Worm (Caenorhabditis elegans) whole organism, late embryonic: ENCODE results near the gene col-149.

Experiments used
- ama-1 ChIP-seq: fragments of 150-350 bp; optimal IDR thresholded peaks from 2 replicates; lab custom pipeline; 2014
- ceh-45 ChIP-seq: fragments of 200-800 bp; sonication (Bioruptor generic); IDR thresholded peaks from 2 replicates; pipeline ENCODE4 v1.3.6; 2022; ENCODE audit warnings: missing genetic modification reagents, missing genetic modification characterization, missing compliant biosample characterization
- elt-2 ChIP-seq: sonication (generic microtip); optimal IDR thresholded peaks from 2 replicates; lab custom pipeline; 2016; ENCODE audit warnings: missing genetic modification reagents, missing genetic modification characterization, missing compliant biosample characterization
- fax-1 ChIP-seq: sonication (generic microtip); optimal IDR thresholded peaks from 2 replicates; lab custom pipeline; 2016; ENCODE audit warnings: missing genotype, missing genetic modification characterization, missing compliant biosample characterization
- fkh-6 ChIP-seq: sonication (generic microtip); optimal IDR thresholded peaks from 2 replicates; lab custom pipeline; 2016; ENCODE audit warnings: missing genetic modification characterization, missing compliant biosample characterization
- hlh-6 ChIP-seq: sonication (generic microtip); optimal IDR thresholded peaks from 2 replicates; lab custom pipeline; 2016; ENCODE audit warnings: missing genotype, missing genetic modification characterization, missing compliant biosample characterization
- lin-11 ChIP-seq: fragments of 200-800 bp; sonication (Bioruptor generic); optimal IDR thresholded peaks from 2 replicates; lab custom pipeline; 2018; ENCODE audit warnings: mild to moderate bottlenecking, missing genetic modification characterization, missing compliant biosample characterization
- nfya-1 ChIP-seq: sonication (generic microtip); optimal IDR thresholded peaks from 2 replicates; lab custom pipeline; 2017; ENCODE audit warnings: missing genetic modification characterization, mild to moderate bottlenecking, missing compliant biosample characterization, antibody characterized with exemption, moderate library complexity
- nhr-11 ChIP-seq: fragments of 150-350 bp; optimal IDR thresholded peaks from 2 replicates; lab custom pipeline; 2014; ENCODE audit warnings: missing biosample characterization, missing genetic modification characterization
- pha-4 ChIP-seq: fragments of 150-350 bp; optimal IDR thresholded peaks from 2 replicates; lab custom pipeline; 2018; ENCODE audit warnings: missing biosample characterization, missing genetic modification reagents, missing genetic modification characterization
- ref-2 ChIP-seq: sonication (generic microtip); optimal IDR thresholded peaks from 2 replicates; lab custom pipeline; 2016; ENCODE audit warnings: missing genetic modification characterization, missing compliant biosample characterization
- rnt-1 ChIP-seq: sonication (generic microtip); optimal IDR thresholded peaks from 2 replicates; lab custom pipeline; 2016; ENCODE audit warnings: missing genetic modification characterization, missing compliant biosample characterization

- TF ChIP-seq pha-4 (tag; lab: Kevin White, UChicago) (no peak), ceh-45 (GFP tag; lab: Robert Waterston, UW) (no peak), ama-1 (lab: Kevin White, UChicago) (no peak), elt-2 (tag; lab: Kevin White, UChicago) (no peak), nhr-11 (tag; lab: Kevin White, UChicago) (no peak), rnt-1 (no peak), fax-1 (no peak), fkh-6 (tag; lab: Kevin White, UChicago) (no peak), hlh-6 (tag; lab: Kevin White, UChicago) (no peak), ref-2 (tag; lab: Kevin White, UChicago) (no peak), nfya-1 (tag; lab: Kevin White, UChicago) (no peak), lin-11 (tag; lab: Kevin White, UChicago) (no peak)
Observed at ce11 chrV:10275619-10276018, 17.1 kb downstream of the col-149 start, which contains the start of gene Y22F5A.11.
